Worm (Caenorhabditis elegans): Measurements from ENCODE around the gene B0464.6.
"Not testable (repeated sequence)": the region's sequence is repeated elsewhere in the genome, so short reads cannot be mapped to it uniquely, and the experiment has no call there.

- not testable (repeated sequence) for TF ChIP-seq ztf-11 (tag; optimal IDR thresholded peaks at IDR 0.05); nhr-77 (tag; optimal IDR thresholded peaks at IDR 0.05); skn-1 (tag; optimal IDR thresholded peaks at IDR 0.05); mdl-1 (tag; optimal IDR thresholded peaks at IDR 0.05); nhr-76 (tag; optimal IDR thresholded peaks at IDR 0.05); lin-15B (tag; optimal IDR thresholded peaks at IDR 0.05); ceh-82 (tag; optimal IDR thresholded peaks at IDR 0.05); elt-2 (tag; optimal IDR thresholded peaks at IDR 0.05); nhr-25 (tag; optimal IDR thresholded peaks at IDR 0.05); sea-2 (GFP tag; optimal IDR thresholded peaks at IDR 0.05); fkh-10 (GFP tag; optimal IDR thresholded peaks at IDR 0.05); ama-1 (optimal IDR thresholded peaks at IDR 0.05); zag-1 (tag; optimal IDR thresholded peaks at IDR 0.05)
These were observed 45.5 kb downstream of the B0464.6 start, which contains the start of gene T26G10.4 for ce11 chrIII:9420231-9420630.
